Worm (Caenorhabditis elegans): ENCODE results near the gene C50D2.10.

The C50D2.10 gene

ce11 chrII:91419-91818, 7.5 kb upstream of the C50D2.10 start, which contains the start of gene mcat-1:
Gene mcat-1 (minus strand): TSS chrII:91519.
- TF ChIP-seq C17E4.6 (GFP tag; IDR thresholded peaks at IDR 0.05) (no peak), hlh-12 (tag; optimal IDR thresholded peaks at IDR 0.05) (no peak), ekl-4 (GFP tag; IDR thresholded peaks at IDR 0.05) (no peak), let-607 (tag; optimal IDR thresholded peaks at IDR 0.05) (no peak), atf-7 (tag; optimal IDR thresholded peaks at IDR 0.05) (no peak), F22D6.2 (tag; optimal IDR thresholded peaks at IDR 0.05) (no peak)

DNA sequence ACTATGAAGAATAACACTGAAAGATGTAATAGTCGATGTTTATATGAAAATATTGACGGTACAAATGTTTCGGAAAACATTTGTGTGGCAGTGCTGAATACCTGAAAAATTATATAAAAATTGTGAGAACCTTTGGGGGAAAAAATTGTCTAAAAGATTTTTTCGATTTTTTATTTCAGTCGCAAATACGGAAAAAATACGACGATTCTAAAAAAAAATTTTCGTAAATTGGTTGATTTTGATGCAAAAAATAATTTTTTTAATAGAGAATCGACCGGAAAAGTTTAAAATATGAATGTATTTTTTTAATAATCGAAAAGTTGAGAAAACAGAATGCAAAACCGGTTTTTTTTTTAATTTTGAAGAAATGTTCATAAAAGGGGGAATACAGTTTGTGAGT, 3.8 kb upstream of the C50D2.10 start, which contains the start of gene C50D2.7:
C50D2.7 (minus strand) TSS at position 101 of the 400 bp plus-strand sequence.
- TF ChIP-seq nfyb-1 (GFP tag; IDR thresholded peaks at IDR 0.05) (no peak), let-607 (tag; optimal IDR thresholded peaks at IDR 0.05) (no peak), somi-1 (GFP tag; optimal IDR thresholded peaks at IDR 0.05) (no peak), mcd-1 (GFP tag; IDR thresholded peaks at IDR 0.05) (no peak), snpc-1.1 (tag; optimal IDR thresholded peaks at IDR 0.05; ENCODE audit: insufficient read depth) (no peak), T07F8.4 (tag; optimal IDR thresholded peaks at IDR 0.05) (no peak), pha-4 (tag; optimal IDR thresholded peaks at IDR 0.05) (no peak), dox-1 (GFP tag; IDR thresholded peaks at IDR 0.05) (no peak), efl-1 (GFP tag; optimal IDR thresholded peaks at IDR 0.05) (no peak)

ce11 chrII:97992-98763, 760 bp upstream of the C50D2.10 start, which contains the start of the genes luc-7L3 and sftb-6:
Gene luc-7L3 (minus strand): TSS chrII:98027.
Gene sftb-6 (plus strand): TSS chrII:98404.
- TF ChIP-seq lin-40 (tag; optimal IDR thresholded peaks at IDR 0.05) (peak; percentile 58), hlh-26 (GFP tag; conservative IDR thresholded peaks at IDR 0.05) (no peak), attf-3 (GFP tag; conservative IDR thresholded peaks at IDR 0.05) (peak; percentile 98), attf-5 (GFP tag; optimal IDR thresholded peaks at IDR 0.05) (peak; percentile 25)

DNA sequence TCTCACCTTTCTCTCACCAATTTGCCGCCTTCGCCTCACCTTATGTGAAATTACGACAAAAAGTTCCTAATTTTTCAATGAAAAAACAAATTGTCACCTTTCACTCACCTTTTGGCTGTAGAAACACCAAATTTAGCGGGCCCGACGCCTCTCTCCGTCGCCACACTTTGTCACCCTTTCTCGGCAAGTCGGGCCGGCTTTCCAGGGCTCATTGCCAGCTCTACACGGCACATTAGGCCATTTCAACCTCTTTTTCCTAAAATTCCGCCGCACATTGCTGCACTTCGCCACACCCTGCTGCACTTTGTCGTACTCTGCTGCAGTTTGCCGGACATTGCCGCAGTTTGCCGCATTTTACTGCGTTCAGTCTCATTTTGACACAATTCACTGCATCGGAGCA, 2.2 kb downstream of the C50D2.10 start:
- no peak for TF ChIP-seq bed-2 (GFP tag; IDR thresholded peaks at IDR 0.05)
- TF ChIP-seq hlh-12 (tag; optimal IDR thresholded peaks at IDR 0.05) = no peak
- TF ChIP-seq zim-3 (tag; optimal IDR thresholded peaks at IDR 0.05) = no peak
- TF ChIP-seq madf-3 (GFP tag; IDR thresholded peaks at IDR 0.05) = 0 out of 2 replicates have a peak, but pooled peaks have one; percentile 4
- 0 out of 2 replicates have a peak, but pooled peaks have one; percentile 42 for TF ChIP-seq B0336.3 (GFP tag; IDR thresholded peaks at IDR 0.05)
- TF ChIP-seq F52B5.7 (tag; optimal IDR thresholded peaks at IDR 0.05) = peak; percentile 50
- peak; percentile 71 for TF ChIP-seq zfh-2 (GFP tag; conservative IDR thresholded peaks at IDR 0.05)
- TF ChIP-seq ztf-18 (tag; optimal IDR thresholded peaks at IDR 0.05) = no peak
- TF ChIP-seq ceh-91 (GFP tag; IDR thresholded peaks at IDR 0.05) = 0 out of 2 replicates have a peak, but pooled peaks have one; percentile 29
- peak; percentile 30 for TF ChIP-seq hrde-1 (tag; optimal IDR thresholded peaks at IDR 0.05; ENCODE audit: borderline replicate concordance)
- no peak for TF ChIP-seq madf-8 (GFP tag; conservative IDR thresholded peaks at IDR 0.05)
- no peak for TF ChIP-seq tbp1 (GFP tag; optimal IDR thresholded peaks at IDR 0.05)
- TF ChIP-seq mxl-1 (tag; optimal IDR thresholded peaks at IDR 0.05) = no peak
- TF ChIP-seq ceh-40 (GFP tag; IDR thresholded peaks at IDR 0.05) = no peak
- TF ChIP-seq nfya-1 (tag; optimal IDR thresholded peaks at IDR 0.05; ENCODE audit: borderline replicate concordance, insufficient read depth) = no peak
- no peak for TF ChIP-seq tbx-9 (tag; optimal IDR thresholded peaks at IDR 0.05; ENCODE audit: borderline replicate concordance)
- TF ChIP-seq Y95B8A.8 (GFP tag; IDR thresholded peaks at IDR 0.05) = no peak
